Worm (Caenorhabditis elegans): Measurements from ENCODE around the gene sknr-1.
A peak's percentile ranks its signal among the peaks of the same experiment; 100 is the strongest.
"Not testable (repeated sequence)": the region's sequence is repeated elsewhere in the genome, so short reads cannot be mapped to it uniquely, and the experiment has no call there.

Gene sknr-1

ce11 chrV:2625360-2625759 lies at the start of gene sknr-1:
TSS of gene sknr-1 (minus strand) at chrV:2625460.
- not testable (repeated sequence) for TF ChIP-seq nhr-10 (tag; optimal IDR thresholded peaks at IDR 0.05); mep-1 (tag; optimal IDR thresholded peaks at IDR 0.05); lim-7 (GFP tag; IDR thresholded peaks at IDR 0.05)

ce11 chrV:2673807-2674206 lies 48.5 kb upstream of the sknr-1 start:
- TF ChIP-seq set-16 (GFP tag; IDR thresholded peaks at IDR 0.05): peak; percentile 48
- 0 out of 2 replicates have a peak, but pooled peaks have one; percentile 39 for TF ChIP-seq D1046.2 (GFP tag; IDR thresholded peaks at IDR 0.05)
- TF ChIP-seq dmd-8 (GFP tag; IDR thresholded peaks at IDR 0.05): peak; percentile 75
- TF ChIP-seq aha-1 (tag): no peak
- 0 out of 2 replicates have a peak, but pooled peaks have one; percentile 27 for TF ChIP-seq F26F4.8 (GFP tag; conservative IDR thresholded peaks at IDR 0.05)
- peak; percentile 73 for TF ChIP-seq pha-4 (GFP tag; IDR thresholded peaks at IDR 0.05)
- no peak for TF ChIP-seq pha-4 (tag; optimal IDR thresholded peaks at IDR 0.05)
- no peak for TF ChIP-seq mxl-2 (GFP tag; conservative IDR thresholded peaks at IDR 0.05)
- TF ChIP-seq sdz-12 (GFP tag; optimal IDR thresholded peaks at IDR 0.05): no peak
- peak; percentile 58; the same call in 1 of the 2 replicates for TF ChIP-seq lin-1 (GFP tag; IDR thresholded peaks at IDR 0.05)
- peak; percentile 83 for TF ChIP-seq lim-7 (GFP tag; IDR thresholded peaks at IDR 0.05)
- TF ChIP-seq duxl-1 (tag; optimal IDR thresholded peaks at IDR 0.05; ENCODE audit: poor library complexity): no peak
- peak; percentile 48 for TF ChIP-seq dmd-6 (GFP tag; IDR thresholded peaks at IDR 0.05)
- peak; percentile 65 for TF ChIP-seq vab-7 (GFP tag; IDR thresholded peaks at IDR 0.05)
- no peak for TF ChIP-seq mdl-1 (tag; optimal IDR thresholded peaks at IDR 0.05)
- TF ChIP-seq arid-1 (GFP tag; conservative IDR thresholded peaks at IDR 0.05): peak; percentile 55; the same call in 1 of the 2 replicates
- TF ChIP-seq mxl-3 (GFP tag; optimal IDR thresholded peaks at IDR 0.05): peak; percentile 9
- TF ChIP-seq Y48G9A.11 (GFP tag; IDR thresholded peaks at IDR 0.05): peak; percentile 59; the same call in 1 of the 2 replicates
- TF ChIP-seq F10B5.3 (tag; optimal IDR thresholded peaks at IDR 0.05): no peak
- 0 out of 2 replicates have a peak, but pooled peaks have one; percentile 26 for TF ChIP-seq Y75B8A.6 (GFP tag; IDR thresholded peaks at IDR 0.05)
- peak; percentile 61 for TF ChIP-seq mes-2 (tag; optimal IDR thresholded peaks at IDR 0.05; ENCODE audit: poor library complexity, severe bottlenecking)
- no peak for TF ChIP-seq fos-1 (tag; optimal IDR thresholded peaks at IDR 0.05)
- peak; percentile 33 for TF ChIP-seq mep-1 (tag; optimal IDR thresholded peaks at IDR 0.05)
- TF ChIP-seq madf-9 (GFP tag; conservative IDR thresholded peaks at IDR 0.05): peak; percentile 44; the same call in 1 of the 2 replicates
- TF ChIP-seq hmg-1.1 (GFP tag; IDR thresholded peaks at IDR 0.05): peak; percentile 55
- peak; percentile 51; the same call in 1 of the 2 replicates for TF ChIP-seq ctbp-1 (GFP tag; IDR thresholded peaks at IDR 0.05)
- peak; percentile 51 for TF ChIP-seq nhr-28 (tag; optimal IDR thresholded peaks at IDR 0.05)
- 0 out of 2 replicates have a peak, but pooled peaks have one; percentile 21 for TF ChIP-seq T26A8.4 (GFP tag; IDR thresholded peaks at IDR 0.05)
- no peak for TF ChIP-seq lir-3 (tag; optimal IDR thresholded peaks at IDR 0.05)
- TF ChIP-seq nhr-42 (GFP tag; IDR thresholded peaks at IDR 0.05): 0 out of 2 replicates have a peak, but pooled peaks have one; percentile 21
- TF ChIP-seq egl-43 (GFP tag; IDR thresholded peaks at IDR 0.05): peak; percentile 85
- peak in 1 of 2 experiments; percentile 55 for TF ChIP-seq lsy-2 (tag; optimal IDR thresholded peaks at IDR 0.05)
- no peak for TF ChIP-seq nhr-41 (GFP tag; IDR thresholded peaks at IDR 0.05)
- peak; percentile 44 for TF ChIP-seq hlh-30 (tag; optimal IDR thresholded peaks at IDR 0.05; ENCODE audit: insufficient read depth)
- peak in 1 of 2 experiments; percentile 79; a peak in 1 of 4 replicates for TF ChIP-seq madf-5 (GFP tag; IDR thresholded peaks at IDR 0.05)
- TF ChIP-seq daf-16 (GFP tag; optimal IDR thresholded peaks at IDR 0.05): peak in 1 of 2 experiments; percentile 20
- TF ChIP-seq daf-16 (tag; optimal IDR thresholded peaks at IDR 0.05): peak; percentile 85
- no peak for TF ChIP-seq cey-2 (tag; optimal IDR thresholded peaks at IDR 0.05; ENCODE audit: borderline replicate concordance, insufficient read depth)
- peak; percentile 34 for TF ChIP-seq unc-130 (GFP tag; optimal IDR thresholded peaks at IDR 0.05)
- TF ChIP-seq dve-1 (tag; optimal IDR thresholded peaks at IDR 0.05; ENCODE audit: insufficient read depth): peak; percentile 30
- peak; percentile 55; the same call in 1 of the 2 replicates for TF ChIP-seq snpc-1.2 (GFP tag; IDR thresholded peaks at IDR 0.05)
- TF ChIP-seq lin-38 (GFP tag; IDR thresholded peaks at IDR 0.05): peak; percentile 89
- peak; percentile 49 for TF ChIP-seq lin-13 (GFP tag; optimal IDR thresholded peaks at IDR 0.05)
- TF ChIP-seq T20F7.1 (GFP tag; optimal IDR thresholded peaks at IDR 0.05): no peak
- peak; percentile 35 for TF ChIP-seq rbr-2 (tag; optimal IDR thresholded peaks at IDR 0.05)
- peak; percentile 57; the same call in 1 of the 2 replicates for TF ChIP-seq php-3 (GFP tag; IDR thresholded peaks at IDR 0.05)

Data from whole organism, L4 larva.